Worm (Caenorhabditis elegans) whole organism, L4 larva: ENCODE data around the gene srh-140.
A peak's percentile ranks its signal among the peaks of the same experiment; 100 is the strongest.

Experiments used
- D1046.2 ChIP-seq: fragments of 200-800 bp; sonication (Bioruptor generic); IDR thresholded peaks from 2 replicates; pipeline ENCODE4 v1.3.6; 2022; ENCODE audit warnings: missing genetic modification characterization, missing compliant biosample characterization
- F26F4.8 ChIP-seq: fragments of 200-800 bp; sonication (Bioruptor generic); conservative IDR thresholded peaks from 2 replicates; pipeline ENCODE4 v1.3.6; 2022; ENCODE audit warnings: missing genetic modification characterization, missing compliant biosample characterization
- R02D3.7 ChIP-seq: fragments of 150-350 bp; sonication (generic microtip); optimal IDR thresholded peaks from 3 replicates; lab custom pipeline; 2014; ENCODE audit warnings: missing biosample characterization, missing genetic modification characterization
- T26A8.4 ChIP-seq: fragments of 200-800 bp; sonication (Bioruptor generic); IDR thresholded peaks from 2 replicates; pipeline ENCODE4 v1.3.6; 2022; ENCODE audit warnings: missing genetic modification characterization, missing compliant biosample characterization
- ZK546.5 ChIP-seq, 2 experiments: sonication (generic microtip); optimal IDR thresholded peaks; 2 replicates each; lab custom pipeline; 2017; ENCODE audit warnings: missing biosample characterization in 2 of 2, missing genetic modification characterization in 2 of 2
- attf-4 ChIP-seq: sonication (generic microtip); optimal IDR thresholded peaks from 3 replicates; lab custom pipeline; 2017; ENCODE audit warnings: missing biosample characterization, missing genetic modification characterization
- ceh-28 ChIP-seq: fragments of 150-350 bp; optimal IDR thresholded peaks from 2 replicates; lab custom pipeline; 2014; ENCODE audit warnings: missing biosample characterization, missing genetic modification reagents, missing genetic modification characterization
- cey-2 ChIP-seq: sonication (generic microtip); optimal IDR thresholded peaks from 3 replicates; lab custom pipeline; 2017; ENCODE audit warnings: missing genetic modification characterization, mild to moderate bottlenecking, missing compliant biosample characterization, antibody characterized with exemption, borderline replicate concordance; ENCODE audit not compliant: insufficient read depth
- ctbp-1 ChIP-seq: fragments of 200-800 bp; sonication (Bioruptor generic); IDR thresholded peaks from 2 replicates; pipeline ENCODE4 v1.3.6; 2022; ENCODE audit warnings: missing genetic modification reagents, missing genetic modification characterization, missing compliant biosample characterization
- daf-19 ChIP-seq: fragments of 200-800 bp; sonication (Bioruptor generic); conservative IDR thresholded peaks from 2 replicates; pipeline ENCODE4 v1.3.6; 2022; ENCODE audit warnings: missing genetic modification characterization, missing compliant biosample characterization
- daf-8 ChIP-seq: fragments of 200-800 bp; sonication (Bioruptor generic); IDR thresholded peaks from 2 replicates; pipeline ENCODE4 v1.3.6; 2022; ENCODE audit warnings: missing genetic modification characterization, missing compliant biosample characterization
- dmd-8 ChIP-seq: fragments of 200-800 bp; sonication (Bioruptor generic); IDR thresholded peaks from 2 replicates; pipeline ENCODE4 v1.3.6; 2022; ENCODE audit warnings: missing genetic modification characterization, missing compliant biosample characterization
- dve-1 ChIP-seq: sonication (generic microtip); optimal IDR thresholded peaks from 2 replicates; lab custom pipeline; 2017; ENCODE audit warnings: antibody characterized with exemption, mild to moderate bottlenecking, missing genetic modification characterization, missing compliant biosample characterization; ENCODE audit not compliant: insufficient read depth
- egl-27 ChIP-seq: sonication (generic microtip); optimal IDR thresholded peaks from 3 replicates; lab custom pipeline; 2017; ENCODE audit warnings: missing biosample characterization, missing genetic modification reagents, missing genetic modification characterization
- fkh-10 ChIP-seq: fragments of 150-350 bp; optimal IDR thresholded peaks from 2 replicates; lab custom pipeline; 2014; ENCODE audit warnings: missing biosample characterization, missing genetic modification reagents, missing genetic modification characterization
- hif-1 ChIP-seq, 2 experiments: sonication (generic microtip); optimal IDR thresholded peaks; 2 replicates each; lab custom pipeline; 2016 to 2017; ENCODE audit warnings: missing compliant biosample characterization in 2 of 2, missing genetic modification characterization in 2 of 2, missing genetic modification reagents in 2 of 2, missing genotype in 2 of 2, mild to moderate bottlenecking in 1 of 2
- lin-13 ChIP-seq: fragments of 150-350 bp; optimal IDR thresholded peaks from 2 replicates; lab custom pipeline; 2014; ENCODE audit warnings: missing biosample characterization, missing genetic modification reagents, missing genetic modification characterization
- lin-38 ChIP-seq: fragments of 200-800 bp; sonication (Bioruptor generic); IDR thresholded peaks from 2 replicates; pipeline ENCODE4 v1.3.6; 2022; ENCODE audit warnings: missing genetic modification reagents, missing genetic modification characterization, missing compliant biosample characterization
- madf-9 ChIP-seq: fragments of 200-800 bp; sonication (Bioruptor generic); conservative IDR thresholded peaks from 2 replicates; pipeline ENCODE4 v1.3.6; 2022; ENCODE audit warnings: missing genetic modification reagents, missing genetic modification characterization, missing compliant biosample characterization
- mdt-29 ChIP-seq: fragments of 200-800 bp; sonication (Bioruptor generic); IDR thresholded peaks from 2 replicates; pipeline ENCODE4 v1.3.6; 2022; ENCODE audit warnings: missing genetic modification reagents, missing genetic modification characterization, missing compliant biosample characterization
- mes-2 ChIP-seq: sonication (generic microtip); optimal IDR thresholded peaks from 2 replicates; lab custom pipeline; 2016; ENCODE audit warnings: missing genotype, mild to moderate bottlenecking, missing genetic modification characterization, missing compliant biosample characterization; ENCODE audit not compliant: poor library complexity, severe bottlenecking
- mxl-3 ChIP-seq: fragments of 200-800 bp; sonication (Bioruptor generic); optimal IDR thresholded peaks from 2 replicates; lab custom pipeline; 2018; ENCODE audit warnings: mild to moderate bottlenecking, missing genetic modification characterization, missing compliant biosample characterization
- nhr-237 ChIP-seq: sonication (generic microtip); optimal IDR thresholded peaks from 2 replicates; lab custom pipeline; 2017; ENCODE audit warnings: missing biosample characterization, missing genetic modification characterization
- nhr-77 ChIP-seq: fragments of 150-350 bp; optimal IDR thresholded peaks from 2 replicates; lab custom pipeline; 2014; ENCODE audit warnings: missing biosample characterization, missing genetic modification characterization
- pqm-1 ChIP-seq: sonication (generic microtip); optimal IDR thresholded peaks from 2 replicates; lab custom pipeline; 2017; ENCODE audit warnings: missing biosample characterization, missing genetic modification characterization
- rbr-2 ChIP-seq: sonication (generic microtip); optimal IDR thresholded peaks from 2 replicates; lab custom pipeline; 2016; ENCODE audit warnings: missing genotype, missing genetic modification characterization, missing compliant biosample characterization
- set-16 ChIP-seq: fragments of 200-800 bp; sonication (Bioruptor generic); IDR thresholded peaks from 2 replicates; pipeline ENCODE4 v1.3.6; 2022; ENCODE audit warnings: missing genetic modification reagents, missing genetic modification characterization, missing compliant biosample characterization
- snpc-4 ChIP-seq: fragments of 150-350 bp; optimal IDR thresholded peaks from 2 replicates; lab custom pipeline; 2014; ENCODE audit warnings: missing biosample characterization, missing genetic modification characterization
- spr-1 ChIP-seq: sonication (generic microtip); optimal IDR thresholded peaks from 2 replicates; lab custom pipeline; 2016; ENCODE audit warnings: mild to moderate bottlenecking, missing genetic modification characterization, missing compliant biosample characterization
- tra-1 ChIP-seq: fragments of 200-800 bp; sonication (Bioruptor generic); IDR thresholded peaks from 2 replicates; pipeline ENCODE4 v1.3.6; 2022; ENCODE audit warnings: missing genetic modification reagents, missing genetic modification characterization, missing compliant biosample characterization
- zfp-2 ChIP-seq: sonication (generic microtip); optimal IDR thresholded peaks from 2 replicates; lab custom pipeline; 2016; ENCODE audit warnings: mild to moderate bottlenecking, missing genetic modification characterization, missing compliant biosample characterization
- zip-11 ChIP-seq: fragments of 200-800 bp; sonication (Bioruptor generic); IDR thresholded peaks from 2 replicates; pipeline ENCODE4 v1.3.6; 2022; ENCODE audit warnings: missing genetic modification characterization, missing compliant biosample characterization
- zip-2 ChIP-seq: fragments of 150-350 bp; optimal IDR thresholded peaks from 2 replicates; lab custom pipeline; 2014; ENCODE audit warnings: missing biosample characterization, missing genetic modification characterization
- ztf-11 ChIP-seq: fragments of 150-350 bp; optimal IDR thresholded peaks from 2 replicates; lab custom pipeline; 2014; ENCODE audit warnings: missing biosample characterization, missing genetic modification characterization

srh-140 gene

DNA sequence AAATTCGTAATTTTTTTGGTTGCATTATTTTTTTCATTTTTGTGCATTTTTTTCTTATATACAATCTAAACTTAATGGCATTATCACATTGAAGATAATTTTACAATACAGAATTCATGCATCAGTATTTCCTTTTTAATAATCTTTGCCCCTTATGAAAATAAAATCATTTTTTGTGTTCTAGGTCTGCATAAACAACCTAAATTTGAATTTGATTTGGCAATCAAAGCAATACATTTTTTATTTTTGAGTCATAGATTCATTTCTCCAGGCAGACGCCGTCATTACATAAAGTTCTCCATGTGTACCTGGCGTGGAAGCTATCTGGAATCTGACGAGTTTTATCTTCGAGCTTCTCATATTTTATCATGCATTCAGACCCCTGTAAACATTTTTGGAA, at the start of gene srh-140:
TSS of gene srh-140 (plus strand) at position 301 of the 400 bp plus-strand sequence.
- no peak for TF ChIP-seq D1046.2
- TF ChIP-seq ceh-28 (tag; lab: Kevin White, UChicago), result no peak
- no peak for TF ChIP-seq mxl-3 (GFP tag; lab: Kevin White, UChicago)
- TF ChIP-seq zfp-2 (tag; lab: Kevin White, UChicago), result no peak

DNA sequence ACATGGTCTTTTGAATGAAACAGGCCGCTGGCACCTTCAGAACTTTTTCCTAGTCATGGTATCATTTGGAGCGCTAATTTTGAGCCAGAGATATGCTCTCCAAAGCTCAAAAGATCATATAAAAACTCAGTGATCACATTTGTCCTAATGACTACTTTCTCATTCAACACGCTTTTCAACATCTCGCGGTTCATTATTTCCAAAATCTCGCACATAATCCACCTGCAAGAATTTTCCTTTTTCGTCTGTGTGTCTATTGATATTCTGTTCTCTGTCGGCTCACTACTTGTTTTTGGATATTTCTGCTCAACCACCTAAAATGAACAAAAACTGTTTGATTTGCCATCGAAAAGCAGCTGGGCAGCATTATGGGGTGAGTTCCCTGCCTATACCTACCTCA, 48.3 kb upstream of the srh-140 start, which contains the start of gene nhr-51:
TSS of gene nhr-51 (plus strand) at position 301 of the 400 bp plus-strand sequence.
- TF ChIP-seq lin-13 (GFP tag; lab: Kevin White, UChicago) (no peak), snpc-4 (tag; lab: Kevin White, UChicago) (no peak), zip-2 (tag; lab: Kevin White, UChicago) (no peak), hif-1 (tag; optimal IDR thresholded peaks at IDR 0.05; lab: Kevin White, UChicago) (no peak), zfp-2 (tag; lab: Kevin White, UChicago) (no peak), F26F4.8 (no peak), nhr-77 (no peak), egl-27 (tag; lab: Kevin White, UChicago) (no peak), pqm-1 (tag; lab: Kevin White, UChicago) (no peak), mes-2 (tag; lab: Kevin White, UChicago) (no peak)

DNA sequence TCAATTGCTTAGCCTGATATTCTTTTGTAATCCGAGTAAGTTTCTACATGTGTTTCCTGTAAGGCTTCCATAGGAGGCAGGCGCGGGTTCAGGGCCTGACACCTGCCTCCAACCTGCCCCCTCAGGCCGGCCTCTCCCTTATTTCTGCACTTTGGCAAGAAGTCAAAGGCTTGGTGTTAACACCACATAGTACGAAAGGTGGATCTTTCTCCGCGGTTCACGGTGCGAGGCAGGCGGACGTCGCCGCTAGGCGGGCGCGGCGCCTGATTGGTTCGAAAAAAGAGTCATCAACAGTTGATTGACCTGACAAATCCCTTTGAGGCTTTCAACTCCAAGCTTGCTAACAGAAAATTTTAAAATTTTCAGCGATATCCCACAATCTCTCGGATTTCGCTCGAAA, 47.1 kb upstream of the srh-140 start:
- no peak for TF ChIP-seq dve-1
- no peak for TF ChIP-seq daf-8 (GFP tag; lab: Robert Waterston, UW)
- TF ChIP-seq mdt-29 (GFP tag; lab: Robert Waterston, UW), result no peak
- TF ChIP-seq daf-19 (GFP tag; lab: Robert Waterston, UW), result no peak
- TF ChIP-seq fkh-10 (GFP tag; lab: Kevin White, UChicago), result no peak
- peak; percentile 55 for TF ChIP-seq set-16 (GFP tag; lab: Robert Waterston, UW)
- no peak for TF ChIP-seq zip-11 (GFP tag; lab: Robert Waterston, UW)
- no peak for TF ChIP-seq attf-4 (tag; lab: Kevin White, UChicago)
- no peak for TF ChIP-seq madf-9 (GFP tag; lab: Robert Waterston, UW)
- no peak for TF ChIP-seq ZK546.5 (tag; optimal IDR thresholded peaks at IDR 0.05; lab: Kevin White, UChicago)
- 0 out of 2 replicates have a peak, but pooled peaks have one; percentile 31 for TF ChIP-seq dmd-8
- TF ChIP-seq, all 104 proteins: peak for 2

DNA sequence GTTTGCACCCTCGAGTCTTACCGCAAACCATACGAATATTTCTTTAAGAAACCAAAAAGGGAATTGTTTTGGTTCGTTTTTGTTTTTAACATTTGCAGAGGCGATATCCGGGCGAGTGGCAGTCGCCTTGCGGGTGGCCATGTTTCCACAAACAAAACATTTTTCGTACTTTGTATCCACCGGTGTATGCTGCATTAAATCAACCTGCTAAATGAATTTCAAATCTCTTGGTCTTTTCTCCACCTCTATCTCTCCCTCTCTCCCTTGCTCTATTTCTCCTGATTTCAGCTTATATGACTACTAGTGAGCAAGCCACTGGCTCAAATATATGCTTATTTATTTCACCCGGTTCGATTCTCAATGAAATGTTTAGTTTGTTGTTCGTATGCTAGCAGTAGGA, 44.8 kb upstream of the srh-140 start, which contains the start of gene nhr-52:
TSS of gene nhr-52 (plus strand) at position 301 of the 400 bp plus-strand sequence.
- no peak for TF ChIP-seq ztf-11
- no peak for TF ChIP-seq T26A8.4 (GFP tag; lab: Robert Waterston, UW)
- TF ChIP-seq tra-1 (GFP tag; lab: Robert Waterston, UW), result no peak
- TF ChIP-seq lin-38 (GFP tag; lab: Robert Waterston, UW), result no peak
- TF ChIP-seq nhr-237, result no peak
- TF ChIP-seq dmd-8, result no peak
- no peak for TF ChIP-seq lin-13 (GFP tag; lab: Kevin White, UChicago)
- TF ChIP-seq spr-1 (tag; lab: Kevin White, UChicago), result no peak
- no peak for TF ChIP-seq madf-9 (GFP tag; lab: Robert Waterston, UW)
- TF ChIP-seq rbr-2 (tag; lab: Kevin White, UChicago), result no peak
- TF ChIP-seq cey-2 (tag; lab: Kevin White, UChicago), result no peak
- TF ChIP-seq R02D3.7 (tag; lab: Kevin White, UChicago), result no peak

DNA sequence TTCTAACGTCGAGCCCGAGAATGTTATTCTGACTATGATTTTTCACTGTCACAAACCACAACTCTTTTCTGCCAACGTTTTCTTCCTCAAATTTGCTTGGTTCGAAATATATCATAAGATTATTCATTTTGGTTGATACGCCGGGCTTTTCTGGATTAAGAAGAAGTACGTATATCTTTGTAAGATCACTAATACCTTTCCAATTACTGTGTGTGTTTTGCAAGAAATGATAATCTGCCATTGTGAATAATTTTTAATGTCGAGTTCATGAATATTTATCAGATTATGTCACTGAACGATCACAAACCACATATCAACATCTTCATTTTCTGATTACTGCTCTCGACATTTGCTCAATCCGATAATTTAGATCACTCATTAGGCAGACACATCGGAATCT, 36.4 kb upstream of the srh-140 start, which contains the start of gene nhr-196:
TSS of gene nhr-196 (plus strand) at position 118 of the 400 bp plus-strand sequence.
- TF ChIP-seq ctbp-1, result no peak
- TF ChIP-seq zip-11 (GFP tag; lab: Robert Waterston, UW), result no peak
